Worm (Caenorhabditis elegans): ENCODE data around the gene T21C9.6.

Gene T21C9.6

ce11 chrV:10581837-10582300, at the start of gene T21C9.6:
TSS of gene T21C9.6 (plus strand) at chrV:10581887.
- TF ChIP-seq tab-1 (GFP tag; IDR thresholded peaks at IDR 0.05), result no peak
- no peak for TF ChIP-seq klf-2 (GFP tag; conservative IDR thresholded peaks at IDR 0.05)
- TF ChIP-seq ztf-29 (GFP tag; IDR thresholded peaks at IDR 0.05), result no peak
- no peak for TF ChIP-seq ztf-23 (GFP tag; IDR thresholded peaks at IDR 0.05)
- TF ChIP-seq cog-1 (tag; optimal IDR thresholded peaks at IDR 0.05), result no peak
- TF ChIP-seq flt-1 (GFP tag; IDR thresholded peaks at IDR 0.05), result no peak
- no peak for TF ChIP-seq ref-1 (GFP tag; conservative IDR thresholded peaks at IDR 0.05)
- TF ChIP-seq T22C8.4 (GFP tag; IDR thresholded peaks at IDR 0.05), result no peak
- no peak for TF ChIP-seq med-1 (GFP tag; optimal IDR thresholded peaks at IDR 0.05; ENCODE audit: insufficient read depth)

ce11 chrV:10532725-10533124, 49.0 kb upstream of the T21C9.6 start, which contains the start of gene txt-10:
TSS of gene txt-10 (minus strand) at chrV:10532825.
- TF ChIP-seq med-1 (GFP tag; optimal IDR thresholded peaks at IDR 0.05; ENCODE audit: insufficient read depth) (no peak), ref-1 (GFP tag; conservative IDR thresholded peaks at IDR 0.05) (no peak), flt-1 (GFP tag; IDR thresholded peaks at IDR 0.05) (no peak), ztf-23 (GFP tag; IDR thresholded peaks at IDR 0.05) (no peak), T22C8.4 (GFP tag; IDR thresholded peaks at IDR 0.05) (no peak), ztf-29 (GFP tag; IDR thresholded peaks at IDR 0.05) (no peak), klf-2 (GFP tag; conservative IDR thresholded peaks at IDR 0.05) (no peak), cog-1 (tag; optimal IDR thresholded peaks at IDR 0.05) (no peak), tab-1 (GFP tag; IDR thresholded peaks at IDR 0.05) (no peak)

DNA sequence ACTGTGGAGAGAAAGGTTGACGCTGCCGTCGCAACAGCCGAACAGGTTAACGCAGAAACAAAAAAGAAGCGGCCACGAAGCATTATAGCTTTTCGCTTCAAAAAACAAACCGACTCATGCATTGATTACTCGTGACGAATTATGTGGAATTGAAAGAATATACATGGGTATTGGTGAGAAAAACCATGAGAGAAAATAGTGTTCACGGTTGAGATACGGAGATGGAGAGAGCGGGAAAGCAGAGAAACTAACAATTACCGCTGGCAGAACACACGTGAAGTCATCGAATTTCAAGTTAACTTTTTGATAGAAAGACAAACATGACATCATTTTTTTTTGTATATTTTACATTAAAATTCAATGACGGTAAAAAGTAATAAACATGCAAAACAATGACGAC, 46.4 kb upstream of the T21C9.6 start:
- TF ChIP-seq flt-1 (GFP tag; IDR thresholded peaks at IDR 0.05) (no peak), ztf-23 (GFP tag; IDR thresholded peaks at IDR 0.05) (no peak), tab-1 (GFP tag; IDR thresholded peaks at IDR 0.05) (no peak), klf-2 (GFP tag; conservative IDR thresholded peaks at IDR 0.05) (no peak), ref-1 (GFP tag; conservative IDR thresholded peaks at IDR 0.05) (no peak), cog-1 (tag; optimal IDR thresholded peaks at IDR 0.05) (no peak), T22C8.4 (GFP tag; IDR thresholded peaks at IDR 0.05) (no peak), ztf-29 (GFP tag; IDR thresholded peaks at IDR 0.05) (no peak), med-1 (GFP tag; optimal IDR thresholded peaks at IDR 0.05; ENCODE audit: insufficient read depth) (no peak)

DNA sequence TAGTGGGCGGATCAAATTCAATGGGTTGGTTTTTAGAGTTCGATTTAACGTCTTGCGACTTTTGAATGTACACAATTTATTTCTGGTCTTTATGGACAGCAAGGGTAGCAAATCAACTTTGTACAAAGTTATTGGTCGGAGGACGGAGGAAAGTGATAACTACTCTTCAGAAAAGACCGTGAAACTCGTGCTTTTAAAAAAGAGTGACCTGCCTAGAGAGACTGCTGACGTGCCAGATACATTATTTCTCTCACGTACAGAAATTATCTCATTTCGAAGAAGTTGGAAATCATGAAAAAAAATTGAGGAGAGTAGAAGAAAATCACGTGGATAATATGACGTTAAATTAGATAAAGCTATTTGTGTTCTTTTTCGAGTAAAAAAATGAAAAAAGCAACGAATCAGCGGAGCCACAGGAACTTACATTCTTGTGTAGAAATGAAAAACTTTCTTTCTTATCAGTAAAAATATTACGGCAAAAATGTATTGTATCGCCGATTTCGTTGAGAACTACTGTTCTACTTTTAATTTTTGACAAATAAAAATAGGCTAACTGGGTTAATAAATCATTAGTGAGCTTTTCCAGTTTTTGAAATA, 45.5 kb upstream of the T21C9.6 start, which contains the start of gene ppm-1.A:
Gene ppm-1.A, minus strand, starts transcription at position 294 of the 597 bp plus-strand sequence.
- TF ChIP-seq flt-1 (GFP tag; IDR thresholded peaks at IDR 0.05) (no peak), tab-1 (GFP tag; IDR thresholded peaks at IDR 0.05) (no peak), cog-1 (tag; optimal IDR thresholded peaks at IDR 0.05) (no peak), ztf-23 (GFP tag; IDR thresholded peaks at IDR 0.05) (no peak), ztf-29 (GFP tag; IDR thresholded peaks at IDR 0.05) (no peak), T22C8.4 (GFP tag; IDR thresholded peaks at IDR 0.05) (no peak), ref-1 (GFP tag; conservative IDR thresholded peaks at IDR 0.05) (no peak), med-1 (GFP tag; optimal IDR thresholded peaks at IDR 0.05; ENCODE audit: insufficient read depth) (no peak), klf-2 (GFP tag; conservative IDR thresholded peaks at IDR 0.05) (no peak)

- TF ChIP-seq cog-1 (tag; optimal IDR thresholded peaks at IDR 0.05) (peak; percentile 58), ref-1 (GFP tag; conservative IDR thresholded peaks at IDR 0.05) (no peak), tab-1 (GFP tag; IDR thresholded peaks at IDR 0.05) (no peak), ztf-23 (GFP tag; IDR thresholded peaks at IDR 0.05) (peak; percentile 94), klf-2 (GFP tag; conservative IDR thresholded peaks at IDR 0.05) (no peak), ztf-29 (GFP tag; IDR thresholded peaks at IDR 0.05) (no peak), flt-1 (GFP tag; IDR thresholded peaks at IDR 0.05) (no peak), med-1 (GFP tag; optimal IDR thresholded peaks at IDR 0.05; ENCODE audit: insufficient read depth) (peak; percentile 1), T22C8.4 (GFP tag; IDR thresholded peaks at IDR 0.05) (no peak)
These were observed 44.9 kb upstream of the T21C9.6 start for ce11 chrV:10536808-10537207.

ce11 chrV:10539114-10539513, 42.6 kb upstream of the T21C9.6 start, which contains the start of gene F25D1.8:
TSS of gene F25D1.8 (plus strand) at chrV:10539414.
- TF ChIP-seq cog-1 (tag; optimal IDR thresholded peaks at IDR 0.05) (no peak), ref-1 (GFP tag; conservative IDR thresholded peaks at IDR 0.05) (no peak), T22C8.4 (GFP tag; IDR thresholded peaks at IDR 0.05) (no peak), med-1 (GFP tag; optimal IDR thresholded peaks at IDR 0.05; ENCODE audit: insufficient read depth) (no peak), klf-2 (GFP tag; conservative IDR thresholded peaks at IDR 0.05) (no peak), ztf-29 (GFP tag; IDR thresholded peaks at IDR 0.05) (no peak), tab-1 (GFP tag; IDR thresholded peaks at IDR 0.05) (no peak), ztf-23 (GFP tag; IDR thresholded peaks at IDR 0.05) (no peak), flt-1 (GFP tag; IDR thresholded peaks at IDR 0.05) (no peak)

DNA sequence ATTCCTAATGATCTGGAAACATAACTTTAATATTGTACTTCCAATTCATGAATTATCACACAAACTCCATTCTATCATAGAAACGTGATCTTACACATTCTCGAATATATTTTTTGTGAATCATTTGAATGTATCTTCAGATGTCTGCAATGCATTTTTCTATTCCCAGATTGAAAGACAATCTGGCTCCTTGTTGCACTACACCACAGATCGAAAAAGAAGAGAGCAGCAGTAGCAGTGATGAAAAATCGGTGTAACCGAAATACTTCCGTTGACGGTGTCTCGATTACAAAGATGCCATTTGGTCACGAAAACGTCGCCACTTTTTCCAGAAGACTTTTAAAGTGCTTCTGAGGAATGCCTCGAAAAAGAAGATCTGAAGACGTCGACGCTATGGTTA, 41.7 kb upstream of the T21C9.6 start, which contains the start of gene degt-1:
Gene degt-1, plus strand, starts transcription at position 301 of the 400 bp plus-strand sequence.
- TF ChIP-seq ztf-29 (GFP tag; IDR thresholded peaks at IDR 0.05) (no peak), ref-1 (GFP tag; conservative IDR thresholded peaks at IDR 0.05) (no peak), tab-1 (GFP tag; IDR thresholded peaks at IDR 0.05) (no peak), klf-2 (GFP tag; conservative IDR thresholded peaks at IDR 0.05) (no peak), ztf-23 (GFP tag; IDR thresholded peaks at IDR 0.05) (no peak), flt-1 (GFP tag; IDR thresholded peaks at IDR 0.05) (no peak)

- TF ChIP-seq flt-1 (GFP tag; IDR thresholded peaks at IDR 0.05) (no peak), ztf-23 (GFP tag; IDR thresholded peaks at IDR 0.05) (no peak), klf-2 (GFP tag; conservative IDR thresholded peaks at IDR 0.05) (no peak), med-1 (GFP tag; optimal IDR thresholded peaks at IDR 0.05; ENCODE audit: insufficient read depth) (no peak), tab-1 (GFP tag; IDR thresholded peaks at IDR 0.05) (no peak), T22C8.4 (GFP tag; IDR thresholded peaks at IDR 0.05) (no peak), ztf-29 (GFP tag; IDR thresholded peaks at IDR 0.05) (no peak), ref-1 (GFP tag; conservative IDR thresholded peaks at IDR 0.05) (no peak)
These were observed 34.9 kb upstream of the T21C9.6 start, which contains the start of gene F25D1.5 for ce11 chrV:10546749-10547148. TSS of gene F25D1.5 (minus strand) at chrV:10546783.

DNA sequence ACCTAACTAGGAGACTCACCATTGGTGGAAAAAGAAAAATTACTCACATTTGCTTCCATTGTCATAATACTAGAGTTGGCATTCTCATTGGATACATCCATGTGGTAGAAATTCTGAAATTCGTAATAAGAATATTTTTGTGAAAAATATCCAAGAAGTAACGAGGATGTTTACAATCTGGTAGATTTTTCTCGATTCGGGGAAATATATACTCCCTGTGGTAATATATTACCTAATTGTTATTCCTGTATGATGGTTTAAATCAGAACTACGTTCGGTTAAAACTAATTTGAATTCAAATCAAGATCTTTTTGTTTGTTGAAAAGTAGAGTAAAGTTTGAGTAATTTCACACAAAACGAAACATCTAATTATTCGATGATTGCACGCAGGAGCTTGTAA, 32.7 kb upstream of the T21C9.6 start, which contains the start of gene srd-34:
Gene srd-34, minus strand, starts transcription at position 101 of the 400 bp plus-strand sequence.
- TF ChIP-seq ztf-29 (GFP tag; IDR thresholded peaks at IDR 0.05) (no peak), ztf-23 (GFP tag; IDR thresholded peaks at IDR 0.05) (no peak), tab-1 (GFP tag; IDR thresholded peaks at IDR 0.05) (no peak), ref-1 (GFP tag; conservative IDR thresholded peaks at IDR 0.05) (no peak), med-1 (GFP tag; optimal IDR thresholded peaks at IDR 0.05; ENCODE audit: insufficient read depth) (no peak), T22C8.4 (GFP tag; IDR thresholded peaks at IDR 0.05) (no peak), klf-2 (GFP tag; conservative IDR thresholded peaks at IDR 0.05) (no peak), flt-1 (GFP tag; IDR thresholded peaks at IDR 0.05) (no peak), cog-1 (tag; optimal IDR thresholded peaks at IDR 0.05) (no peak)
